Worm (Caenorhabditis elegans) whole organism, young adult: ENCODE measurements around the gene W09G12.8.

Source experiments
- B0019.2 ChIP-seq: fragments of 200-800 bp; sonication (Bioruptor generic); conservative IDR thresholded peaks from 2 replicates; pipeline ENCODE4 v1.3.6; 2022; ENCODE audit warnings: missing genetic modification reagents, missing genetic modification characterization, missing compliant biosample characterization
- D2030.7 ChIP-seq: fragments of 200-800 bp; sonication (Bioruptor generic); IDR thresholded peaks from 2 replicates; pipeline ENCODE4 v1.3.6; 2022; ENCODE audit warnings: missing genetic modification reagents, missing genetic modification characterization, missing compliant biosample characterization
- F33H1.4 ChIP-seq: fragments of 200-800 bp; sonication (Bioruptor generic); IDR thresholded peaks from 2 replicates; pipeline ENCODE4 v1.3.6; 2022; ENCODE audit warnings: missing genetic modification reagents, missing genetic modification characterization, missing compliant biosample characterization
- F39B2.1 ChIP-seq: fragments of 200-800 bp; sonication (Bioruptor generic); IDR thresholded peaks from 2 replicates; pipeline ENCODE4 v1.3.6; 2022; ENCODE audit warnings: missing genetic modification reagents, missing genetic modification characterization, missing compliant biosample characterization
- F57C9.4 ChIP-seq: sonication (generic microtip); optimal IDR thresholded peaks from 2 replicates; lab custom pipeline; 2017; ENCODE audit warnings: mild to moderate bottlenecking, missing genetic modification characterization, missing compliant biosample characterization
- Y79H2A.3 ChIP-seq: fragments of 200-800 bp; sonication (Bioruptor generic); conservative IDR thresholded peaks from 2 replicates; pipeline ENCODE4 v1.3.6; 2022; ENCODE audit warnings: missing genetic modification reagents, missing genetic modification characterization, missing compliant biosample characterization
- atf-7 ChIP-seq: sonication (generic microtip); optimal IDR thresholded peaks from 2 replicates; lab custom pipeline; 2017; ENCODE audit warnings: mild to moderate bottlenecking, missing genetic modification characterization, missing compliant biosample characterization
- athp-1 ChIP-seq: sonication (generic microtip); optimal IDR thresholded peaks from 2 replicates; lab custom pipeline; 2017; ENCODE audit warnings: mild to moderate bottlenecking, missing genetic modification characterization, missing compliant biosample characterization
- ceh-79 ChIP-seq: sonication (generic microtip); optimal IDR thresholded peaks from 2 replicates; lab custom pipeline; 2017; ENCODE audit warnings: mild to moderate bottlenecking, missing genetic modification characterization, missing compliant biosample characterization
- ceh-91 ChIP-seq: fragments of 200-800 bp; sonication (Bioruptor generic); IDR thresholded peaks from 2 replicates; pipeline ENCODE4 v1.3.6; 2022; ENCODE audit warnings: missing genetic modification reagents, missing genetic modification characterization, missing compliant biosample characterization
- dox-1 ChIP-seq: fragments of 200-800 bp; sonication (Bioruptor generic); IDR thresholded peaks from 2 replicates; pipeline ENCODE4 v1.3.6; 2022; ENCODE audit warnings: missing genetic modification reagents, missing genetic modification characterization, missing compliant biosample characterization
- dpl-1 ChIP-seq: fragments of 150-350 bp; optimal IDR thresholded peaks from 2 replicates; lab custom pipeline; 2014; ENCODE audit warnings: missing biosample characterization, missing genetic modification reagents, missing genetic modification characterization
- efl-1 ChIP-seq: fragments of 150-350 bp; optimal IDR thresholded peaks from 2 replicates; lab custom pipeline; 2014; ENCODE audit warnings: missing biosample characterization, missing genetic modification reagents, missing genetic modification characterization
- hmg-20 ChIP-seq: fragments of 200-800 bp; sonication (Bioruptor generic); IDR thresholded peaks from 2 replicates; pipeline ENCODE4 v1.3.6; 2022; ENCODE audit warnings: missing genetic modification reagents, missing genetic modification characterization, missing compliant biosample characterization
- hsf-1 ChIP-seq: fragments of 200-800 bp; sonication (Bioruptor generic); IDR thresholded peaks from 2 replicates; pipeline ENCODE4 v1.3.6; 2022; ENCODE audit warnings: missing genetic modification reagents, missing genetic modification characterization, missing compliant biosample characterization
- lin-54 ChIP-seq: fragments of 200-800 bp; sonication (Bioruptor generic); optimal IDR thresholded peaks from 2 replicates; lab custom pipeline; 2018; ENCODE audit warnings: mild to moderate bottlenecking, missing genetic modification characterization, missing compliant biosample characterization
- lsl-1 ChIP-seq: fragments of 200-800 bp; sonication (Bioruptor generic); optimal IDR thresholded peaks from 2 replicates; lab custom pipeline; 2018; ENCODE audit warnings: mild to moderate bottlenecking, missing genetic modification characterization, moderate library complexity, missing compliant biosample characterization
- madf-6 ChIP-seq: fragments of 200-800 bp; sonication (Bioruptor generic); IDR thresholded peaks from 2 replicates; pipeline ENCODE4 v1.3.6; 2022; ENCODE audit warnings: missing genetic modification reagents, missing genetic modification characterization, missing compliant biosample characterization
- madf-8 ChIP-seq: fragments of 200-800 bp; sonication (Bioruptor generic); conservative IDR thresholded peaks from 2 replicates; pipeline ENCODE4 v1.3.6; 2022; ENCODE audit warnings: missing genetic modification reagents, missing genetic modification characterization, missing compliant biosample characterization
- mcd-1 ChIP-seq: fragments of 200-800 bp; sonication (Bioruptor generic); IDR thresholded peaks from 2 replicates; pipeline ENCODE4 v1.3.6; 2022; ENCODE audit warnings: missing genetic modification reagents, missing genetic modification characterization, missing compliant biosample characterization
- mxl-1 ChIP-seq: sonication (generic microtip); optimal IDR thresholded peaks from 2 replicates; lab custom pipeline; 2016; ENCODE audit warnings: missing genetic modification characterization, missing compliant biosample characterization
- nhr-179 ChIP-seq: sonication (generic microtip); optimal IDR thresholded peaks from 2 replicates; lab custom pipeline; 2016; ENCODE audit warnings: mild to moderate bottlenecking, missing genetic modification characterization, missing compliant biosample characterization
- nhr-27 ChIP-seq: fragments of 200-800 bp; sonication (Bioruptor generic); optimal IDR thresholded peaks from 2 replicates; lab custom pipeline; 2018; ENCODE audit warnings: mild to moderate bottlenecking, missing genetic modification characterization, moderate library complexity, missing compliant biosample characterization
- nhr-80 ChIP-seq: sonication (generic microtip); optimal IDR thresholded peaks from 2 replicates; lab custom pipeline; 2016; ENCODE audit warnings: missing genetic modification characterization, missing compliant biosample characterization
- pbrm-1 ChIP-seq: fragments of 200-800 bp; sonication (Bioruptor generic); IDR thresholded peaks from 2 replicates; pipeline ENCODE4 v1.3.6; 2022; ENCODE audit warnings: missing genetic modification reagents, missing genetic modification characterization, missing compliant biosample characterization
- snpc-1.3 ChIP-seq: sonication (generic microtip); optimal IDR thresholded peaks from 2 replicates; lab custom pipeline; 2017; ENCODE audit warnings: missing genetic modification characterization, mild to moderate bottlenecking, missing compliant biosample characterization, antibody characterized with exemption, moderate library complexity, missing genotype, missing genetic modification reagents; ENCODE audit not compliant: insufficient read depth
- tbp1 ChIP-seq: fragments of 200-800 bp; sonication (Bioruptor generic); optimal IDR thresholded peaks from 2 replicates; lab custom pipeline; 2018; ENCODE audit warnings: mild to moderate bottlenecking, missing genetic modification characterization, missing compliant biosample characterization
- tlf-1 ChIP-seq: fragments of 200-800 bp; sonication (Bioruptor generic); optimal IDR thresholded peaks from 2 replicates; lab custom pipeline; 2018; ENCODE audit warnings: mild to moderate bottlenecking, missing genetic modification characterization, missing compliant biosample characterization
- unc-130 ChIP-seq: sonication (generic microtip); optimal IDR thresholded peaks from 2 replicates; lab custom pipeline; 2016; ENCODE audit warnings: missing genetic modification reagents, missing genetic modification characterization, missing compliant biosample characterization
- xnd-1 ChIP-seq: sonication (generic microtip); optimal IDR thresholded peaks from 2 replicates; lab custom pipeline; 2016; ENCODE audit warnings: missing genotype, missing genetic modification reagents, missing genetic modification characterization, missing compliant biosample characterization
- zfh-2 ChIP-seq: fragments of 200-800 bp; sonication (Bioruptor generic); conservative IDR thresholded peaks from 2 replicates; pipeline ENCODE4 v1.3.6; 2022; ENCODE audit warnings: missing genetic modification reagents, missing genetic modification characterization, missing compliant biosample characterization
- zim-3 ChIP-seq: sonication (generic microtip); optimal IDR thresholded peaks from 2 replicates; lab custom pipeline; 2017; ENCODE audit warnings: mild to moderate bottlenecking, missing genetic modification characterization, moderate library complexity, missing compliant biosample characterization

Gene W09G12.8

ce11 chrIV:1277067-1277466, 51.1 kb downstream of the W09G12.8 start:
- TF ChIP-seq madf-6 (GFP tag; lab: Robert Waterston, UW) (peak; percentile 90), unc-130 (GFP tag; lab: Kevin White, UChicago) (peak; percentile 55), B0019.2 (GFP tag; lab: Robert Waterston, UW) (peak; percentile 83), hmg-20 (GFP tag; lab: Robert Waterston, UW) (no peak), D2030.7 (peak; percentile 73), Y79H2A.3 (GFP tag; lab: Robert Waterston, UW) (no peak), F33H1.4 (peak; percentile 66), snpc-1.3 (tag; lab: Kevin White, UChicago) (peak; percentile 24), lin-54 (GFP tag; lab: Kevin White, UChicago) (peak; percentile 59), F57C9.4 (tag; lab: Kevin White, UChicago) (no peak), tbp1 (GFP tag; lab: Kevin White, UChicago) (peak; percentile 33), efl-1 (GFP tag; lab: Kevin White, UChicago) (peak; percentile 87), xnd-1 (peak; percentile 75), zim-3 (no peak), nhr-80 (tag; lab: Kevin White, UChicago) (no peak), athp-1 (tag; lab: Kevin White, UChicago) (peak; percentile 47), tlf-1 (GFP tag; lab: Kevin White, UChicago) (peak; percentile 53), nhr-179 (no peak), F39B2.1 (GFP tag; lab: Robert Waterston, UW) (no peak), mcd-1 (GFP tag; lab: Robert Waterston, UW) (peak; percentile 25; the same call in 1 of the 2 replicates), dox-1 (GFP tag; lab: Robert Waterston, UW) (peak; percentile 25; the same call in 1 of the 2 replicates), zfh-2 (no peak), nhr-27 (tag; lab: Kevin White, UChicago) (no peak), hsf-1 (peak; percentile 22; the same call in 1 of the 2 replicates), ceh-79 (tag; lab: Kevin White, UChicago) (no peak), ceh-91 (GFP tag; lab: Robert Waterston, UW) (peak; percentile 78), madf-8 (peak; percentile 81), lsl-1 (GFP tag; lab: Kevin White, UChicago) (peak; percentile 91), pbrm-1 (0 out of 2 replicates have a peak, but pooled peaks have one; percentile 26), dpl-1 (peak; percentile 54), mxl-1 (no peak), atf-7 (tag; lab: Kevin White, UChicago) (no peak)
